Worm (Caenorhabditis elegans) whole organism, L4 larva: ENCODE measurements around the gene Y39A1A.24.

Source experiments
- ceh-28 ChIP-seq: fragments of 150-350 bp; optimal IDR thresholded peaks from 2 replicates; lab custom pipeline; 2014; ENCODE audit warnings: missing biosample characterization, missing genetic modification reagents, missing genetic modification characterization
- lin-1 ChIP-seq: fragments of 200-800 bp; sonication (Bioruptor generic); IDR thresholded peaks from 2 replicates; pipeline ENCODE4 v1.3.6; 2022; ENCODE audit warnings: missing genetic modification reagents, missing genetic modification characterization, missing compliant biosample characterization
- lin-13 ChIP-seq: fragments of 150-350 bp; optimal IDR thresholded peaks from 2 replicates; lab custom pipeline; 2014; ENCODE audit warnings: missing biosample characterization, missing genetic modification reagents, missing genetic modification characterization
- lin-29 ChIP-seq: fragments of 200-800 bp; sonication (Bioruptor generic); IDR thresholded peaks from 2 replicates; pipeline ENCODE4 v1.3.6; 2022; ENCODE audit warnings: missing genetic modification reagents, missing genetic modification characterization, missing compliant biosample characterization
- lin-39 ChIP-seq: fragments of 150-350 bp; optimal IDR thresholded peaks from 2 replicates; lab custom pipeline; 2014; ENCODE audit warnings: missing biosample characterization, missing genetic modification reagents, missing genetic modification characterization
- lsy-2 ChIP-seq, 2 experiments: fragments of 150-350 bp in 1 of 2; sonication (generic microtip) in 1 of 2; optimal IDR thresholded peaks; 2 replicates each; lab custom pipeline; 2014 to 2017; ENCODE audit warnings: missing biosample characterization in 2 of 2, missing genetic modification characterization in 2 of 2
- nhr-11 ChIP-seq: fragments of 150-350 bp; optimal IDR thresholded peaks from 2 replicates; lab custom pipeline; 2014; ENCODE audit warnings: missing biosample characterization, missing genetic modification characterization
- nhr-28 ChIP-seq: fragments of 150-350 bp; optimal IDR thresholded peaks from 2 replicates; lab custom pipeline; 2014; ENCODE audit warnings: missing biosample characterization, missing genetic modification characterization
- snpc-4 ChIP-seq: fragments of 150-350 bp; optimal IDR thresholded peaks from 2 replicates; lab custom pipeline; 2014; ENCODE audit warnings: missing biosample characterization, missing genetic modification characterization
- vab-7 ChIP-seq: fragments of 200-800 bp; sonication (Bioruptor generic); IDR thresholded peaks from 2 replicates; pipeline ENCODE4 v1.3.6; 2022; ENCODE audit warnings: missing genetic modification reagents, missing genetic modification characterization, missing compliant biosample characterization
- ztf-11 ChIP-seq: fragments of 150-350 bp; optimal IDR thresholded peaks from 2 replicates; lab custom pipeline; 2014; ENCODE audit warnings: missing biosample characterization, missing genetic modification characterization

DNA sequence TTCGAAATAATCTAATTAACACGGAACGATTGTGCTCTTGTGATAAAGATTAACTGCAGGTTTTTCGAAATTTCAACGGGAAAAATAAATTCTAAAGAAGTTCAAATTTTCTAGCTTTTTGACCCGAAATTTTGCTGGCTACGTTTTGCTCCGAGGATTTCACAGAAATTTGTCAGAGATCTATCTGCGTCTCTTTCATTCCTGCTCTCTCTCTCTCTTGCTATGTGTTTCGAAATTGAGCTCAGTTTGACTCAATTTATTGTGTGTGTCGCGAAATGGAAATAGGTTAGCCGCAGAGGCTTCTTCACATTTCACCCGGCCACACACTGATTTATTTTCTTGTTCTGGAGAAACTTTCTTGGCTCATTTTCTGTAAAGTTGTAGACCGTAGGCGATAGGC lies 45.2 kb downstream of the Y39A1A.24 start:
- TF ChIP-seq lin-39 (no peak), snpc-4 (no peak), lin-1 (GFP tag; lab: Robert Waterston, UW) (no peak), nhr-28 (tag; lab: Kevin White, UChicago) (no peak), ceh-28 (tag; lab: Kevin White, UChicago) (no peak), lin-13 (GFP tag; lab: Kevin White, UChicago) (no peak), ztf-11 (tag; lab: Kevin White, UChicago) (no peak), vab-7 (GFP tag; lab: Robert Waterston, UW) (no peak), lin-29 (GFP tag; lab: Robert Waterston, UW) (no peak), nhr-11 (tag; lab: Kevin White, UChicago) (no peak), lsy-2 (tag; optimal IDR thresholded peaks at IDR 0.05; lab: Kevin White, UChicago) (no peak)
